Worm (Caenorhabditis elegans) whole organism, midembryonic: ENCODE measurements around the gene acox-1.5.
A peak's percentile ranks its signal among the peaks of the same experiment; 100 is the strongest.

Experiments
- T22C8.4 ChIP-seq: fragments of 200-800 bp; sonication (Bioruptor generic); IDR thresholded peaks from 2 replicates; pipeline ENCODE4 v1.3.6; 2022; ENCODE audit warnings: missing genetic modification characterization, missing compliant biosample characterization
- cog-1 ChIP-seq: sonication (generic microtip); optimal IDR thresholded peaks from 2 replicates; lab custom pipeline; 2016; ENCODE audit warnings: missing genetic modification characterization, missing compliant biosample characterization
- flt-1 ChIP-seq: fragments of 200-800 bp; sonication (Bioruptor generic); IDR thresholded peaks from 2 replicates; pipeline ENCODE4 v1.3.6; 2022; ENCODE audit warnings: missing genetic modification characterization, missing compliant biosample characterization
- klf-2 ChIP-seq: fragments of 200-800 bp; sonication (Bioruptor generic); conservative IDR thresholded peaks from 2 replicates; pipeline ENCODE4 v1.3.6; 2022; ENCODE audit warnings: missing genetic modification reagents, missing genetic modification characterization, missing compliant biosample characterization
- med-1 ChIP-seq: sonication (generic microtip); optimal IDR thresholded peaks from 2 replicates; lab custom pipeline; 2017; ENCODE audit warnings: missing genetic modification characterization, mild to moderate bottlenecking, missing compliant biosample characterization, antibody characterized with exemption, missing genetic modification reagents; ENCODE audit not compliant: insufficient read depth
- ref-1 ChIP-seq: fragments of 200-800 bp; sonication (Bioruptor generic); conservative IDR thresholded peaks from 2 replicates; pipeline ENCODE4 v1.3.6; 2022; ENCODE audit warnings: missing genetic modification reagents, missing genetic modification characterization, missing compliant biosample characterization
- tab-1 ChIP-seq: fragments of 200-800 bp; sonication (Bioruptor generic); IDR thresholded peaks from 2 replicates; pipeline ENCODE4 v1.3.6; 2022; ENCODE audit warnings: missing genetic modification characterization, missing compliant biosample characterization
- ztf-23 ChIP-seq: fragments of 200-800 bp; sonication (Bioruptor generic); IDR thresholded peaks from 2 replicates; pipeline ENCODE4 v1.3.6; 2022; ENCODE audit warnings: missing genetic modification reagents, missing genetic modification characterization, missing compliant biosample characterization
- ztf-29 ChIP-seq: fragments of 200-800 bp; sonication (Bioruptor generic); IDR thresholded peaks from 2 replicates; pipeline ENCODE4 v1.3.6; 2022; ENCODE audit warnings: missing genetic modification reagents, missing genetic modification characterization, missing compliant biosample characterization

Gene acox-1.5

DNA sequence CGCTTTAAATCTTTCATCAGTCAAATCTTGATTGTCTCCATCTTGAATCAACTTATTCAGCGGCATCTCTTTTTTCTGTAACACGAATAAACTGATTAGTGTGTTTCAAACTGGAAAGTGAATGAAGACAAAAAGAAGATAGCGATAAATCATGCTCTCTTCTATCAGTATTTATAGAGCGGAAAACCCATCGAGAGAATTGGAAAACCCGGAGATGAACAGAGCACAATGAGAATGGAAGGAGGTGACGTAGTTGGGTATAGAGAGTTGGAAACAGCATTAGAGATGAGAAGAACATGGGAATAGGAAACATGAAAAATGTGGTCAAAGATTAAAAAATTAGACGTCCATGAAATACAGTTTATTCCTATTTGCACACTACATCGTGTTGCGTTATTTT is at the start of gene acox-1.5:
Gene acox-1.5 (minus strand): TSS at position 75 of the 400 bp plus-strand sequence.
- TF ChIP-seq T22C8.4 (GFP tag; lab: Robert Waterston, UW) = no peak
- TF ChIP-seq klf-2 (GFP tag; lab: Robert Waterston, UW) = no peak
- TF ChIP-seq ref-1 = no peak
- no peak for TF ChIP-seq flt-1 (GFP tag; lab: Robert Waterston, UW)
- no peak for TF ChIP-seq med-1 (GFP tag; lab: Kevin White, UChicago)

DNA sequence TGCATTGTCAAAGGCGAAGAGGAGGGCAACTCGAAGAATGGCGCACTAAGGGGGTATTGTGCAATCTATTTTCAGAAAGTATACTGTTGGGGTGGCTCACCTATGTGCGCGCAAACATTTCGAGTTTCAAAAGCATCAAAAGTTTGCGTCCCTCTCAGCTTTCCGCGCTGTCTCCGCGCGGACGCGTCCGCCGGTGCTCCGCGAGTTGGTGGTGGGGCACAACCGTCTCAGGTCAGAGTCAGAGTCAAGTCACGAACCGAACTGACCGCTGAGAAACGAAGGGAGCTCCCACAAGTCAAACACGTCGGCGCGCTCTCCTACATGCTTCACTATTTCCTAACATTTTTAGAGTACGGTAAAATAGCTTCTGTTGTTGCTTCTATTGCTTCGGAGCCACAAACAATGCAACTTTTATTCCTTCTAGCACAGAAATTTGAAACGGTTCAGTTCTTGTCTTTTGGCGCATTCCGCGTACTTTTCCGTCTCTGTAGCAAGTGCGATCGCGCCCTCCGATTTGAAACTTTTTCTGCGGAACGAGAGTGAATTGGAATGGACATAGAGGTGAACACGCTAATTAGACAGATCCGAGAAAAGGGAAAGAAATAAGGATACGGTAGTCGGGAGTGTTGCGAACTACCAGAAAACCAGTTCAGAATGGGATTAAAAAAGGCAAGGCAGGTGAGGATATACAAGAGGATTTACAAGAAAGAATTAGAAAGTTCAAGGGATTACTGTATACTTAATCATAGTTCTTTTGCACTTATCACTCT is 47.5 kb upstream of the acox-1.5 start:
- TF ChIP-seq cog-1 (no peak), T22C8.4 (GFP tag; lab: Robert Waterston, UW) (no peak), tab-1 (GFP tag; lab: Robert Waterston, UW) (no peak), flt-1 (GFP tag; lab: Robert Waterston, UW) (no peak), med-1 (GFP tag; lab: Kevin White, UChicago) (no peak), klf-2 (GFP tag; lab: Robert Waterston, UW) (no peak), ztf-29 (GFP tag; lab: Robert Waterston, UW) (no peak), ref-1 (no peak), ztf-23 (GFP tag; lab: Robert Waterston, UW) (no peak)

- TF ChIP-seq klf-2 (GFP tag; lab: Robert Waterston, UW) = no peak
- no peak for TF ChIP-seq tab-1 (GFP tag; lab: Robert Waterston, UW)
- no peak for TF ChIP-seq ref-1
- no peak for TF ChIP-seq med-1 (GFP tag; lab: Kevin White, UChicago)
- TF ChIP-seq T22C8.4 (GFP tag; lab: Robert Waterston, UW) = no peak
- no peak for TF ChIP-seq cog-1
- TF ChIP-seq flt-1 (GFP tag; lab: Robert Waterston, UW) = no peak
- TF ChIP-seq ztf-23 (GFP tag; lab: Robert Waterston, UW) = no peak
- no peak for TF ChIP-seq ztf-29 (GFP tag; lab: Robert Waterston, UW)
Observed at ce11 chrIII:9638159-9638754, 46.3 kb upstream of the acox-1.5 start.

ce11 chrIII:9637016-9637415 is 45.0 kb upstream of the acox-1.5 start, which contains the start of gene gei-13:
Gene gei-13, minus strand, starts transcription at chrIII:9637116.
- TF ChIP-seq cog-1 (no peak), klf-2 (GFP tag; lab: Robert Waterston, UW) (no peak), ref-1 (no peak), med-1 (GFP tag; lab: Kevin White, UChicago) (no peak), ztf-29 (GFP tag; lab: Robert Waterston, UW) (no peak)

- peak; percentile 13; the same call in 1 of the 2 replicates for TF ChIP-seq T22C8.4 (GFP tag; lab: Robert Waterston, UW)
- peak; percentile 55 for TF ChIP-seq cog-1
- TF ChIP-seq klf-2 (GFP tag; lab: Robert Waterston, UW) = no peak
- TF ChIP-seq flt-1 (GFP tag; lab: Robert Waterston, UW) = no peak
- TF ChIP-seq ztf-23 (GFP tag; lab: Robert Waterston, UW) = 0 out of 2 replicates have a peak, but pooled peaks have one; percentile 13
- TF ChIP-seq med-1 (GFP tag; lab: Kevin White, UChicago) = no peak
- no peak for TF ChIP-seq ztf-29 (GFP tag; lab: Robert Waterston, UW)
- TF ChIP-seq tab-1 (GFP tag; lab: Robert Waterston, UW) = no peak
- no peak for TF ChIP-seq ref-1
Observed at ce11 chrIII:9631117-9631655, 39.2 kb upstream of the acox-1.5 start, which contains the start of gene ubc-7. Gene ubc-7, minus strand, starts transcription at chrIII:9631167.

DNA sequence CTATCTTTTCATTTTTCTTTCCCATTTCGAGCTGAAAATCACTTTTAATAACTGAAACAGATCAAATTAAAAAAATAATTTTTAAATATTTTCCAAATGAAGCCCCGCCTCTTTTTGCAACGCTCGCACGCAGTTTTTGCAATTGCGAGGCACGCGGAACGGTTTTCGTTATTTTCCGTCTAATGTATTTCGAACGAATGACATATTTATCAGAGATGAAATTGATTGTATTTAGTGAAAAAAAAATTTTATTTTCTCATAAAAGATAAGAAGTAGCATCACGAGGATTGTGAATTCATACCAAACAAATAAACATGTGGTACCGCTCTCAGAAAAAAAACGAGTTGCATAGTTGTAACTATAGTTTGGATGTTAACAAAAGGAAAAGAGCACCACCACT is 37.9 kb upstream of the acox-1.5 start, which contains the start of gene rpac-19:
Gene rpac-19 (minus strand): TSS at position 31 of the 400 bp plus-strand sequence.
- peak; percentile 82 for TF ChIP-seq flt-1 (GFP tag; lab: Robert Waterston, UW)
- TF ChIP-seq ref-1 = no peak
- no peak for TF ChIP-seq cog-1
- peak; percentile 71 for TF ChIP-seq med-1 (GFP tag; lab: Kevin White, UChicago)
- TF ChIP-seq T22C8.4 (GFP tag; lab: Robert Waterston, UW) = no peak
- TF ChIP-seq tab-1 (GFP tag; lab: Robert Waterston, UW) = peak; percentile 67; the same call in 1 of the 2 replicates
- TF ChIP-seq ztf-23 (GFP tag; lab: Robert Waterston, UW) = peak; percentile 74
- TF ChIP-seq klf-2 (GFP tag; lab: Robert Waterston, UW) = 0 out of 2 replicates have a peak, but pooled peaks have one; percentile 26
- TF ChIP-seq ztf-29 (GFP tag; lab: Robert Waterston, UW) = 0 out of 2 replicates have a peak, but pooled peaks have one; percentile 52

DNA sequence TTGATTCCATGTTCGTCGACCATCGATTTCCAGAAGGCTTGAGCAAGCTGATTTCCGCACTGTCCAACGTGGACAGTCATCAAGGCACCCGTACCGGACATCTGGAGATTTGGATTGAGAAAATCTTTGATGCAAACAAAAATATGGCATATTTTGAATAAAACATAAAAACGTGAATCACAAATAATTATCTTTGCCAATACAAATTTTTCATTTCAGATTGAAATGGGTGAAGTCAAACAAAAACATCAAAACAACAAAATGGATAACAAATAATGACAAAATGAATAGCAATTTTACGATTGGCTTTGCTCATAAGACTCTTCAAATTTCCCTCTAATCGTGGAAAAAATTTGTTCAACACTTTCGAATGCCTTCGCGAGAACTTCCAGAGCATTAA is 37.1 kb upstream of the acox-1.5 start, which contains the start of gene tbg-1:
Gene tbg-1 (minus strand): TSS at position 101 of the 400 bp plus-strand sequence.
- no peak for TF ChIP-seq ref-1
- TF ChIP-seq tab-1 (GFP tag; lab: Robert Waterston, UW) = no peak
- no peak for TF ChIP-seq ztf-23 (GFP tag; lab: Robert Waterston, UW)
- TF ChIP-seq cog-1 = no peak
- no peak for TF ChIP-seq klf-2 (GFP tag; lab: Robert Waterston, UW)
- TF ChIP-seq med-1 (GFP tag; lab: Kevin White, UChicago) = no peak
- TF ChIP-seq flt-1 (GFP tag; lab: Robert Waterston, UW) = no peak
- no peak for TF ChIP-seq T22C8.4 (GFP tag; lab: Robert Waterston, UW)
- TF ChIP-seq ztf-29 (GFP tag; lab: Robert Waterston, UW) = no peak

- no peak for TF ChIP-seq med-1 (GFP tag; lab: Kevin White, UChicago)
- no peak for TF ChIP-seq T22C8.4 (GFP tag; lab: Robert Waterston, UW)
- no peak for TF ChIP-seq cog-1
- TF ChIP-seq ztf-29 (GFP tag; lab: Robert Waterston, UW) = no peak
- TF ChIP-seq klf-2 (GFP tag; lab: Robert Waterston, UW) = no peak
- no peak for TF ChIP-seq ztf-23 (GFP tag; lab: Robert Waterston, UW)
- TF ChIP-seq flt-1 (GFP tag; lab: Robert Waterston, UW) = no peak
- TF ChIP-seq tab-1 (GFP tag; lab: Robert Waterston, UW) = no peak
- TF ChIP-seq ref-1 = no peak
Observed at ce11 chrIII:9626602-9627001, 34.6 kb upstream of the acox-1.5 start.
